Fruit fly (Drosophila melanogaster) whole organism, embryonic: ENCODE data around the gene Or7a.

Experiments
- ATbp ChIP-seq: fragments of 200-800 bp; sonication (Bioruptor generic); optimal IDR thresholded peaks from 2 replicates; lab custom pipeline; 2017; ENCODE audit warnings: missing biosample characterization, mild to moderate bottlenecking, missing genetic modification characterization, missing genetic modification reagents
- Asciz ChIP-seq: fragments of 200-800 bp; sonication (Bioruptor generic); optimal IDR thresholded peaks from 2 replicates; lab custom pipeline; 2017; ENCODE audit warnings: missing biosample characterization, mild to moderate bottlenecking, missing genetic modification characterization, missing genetic modification reagents
- Awh ChIP-seq: fragments of 200-800 bp; sonication (Bioruptor generic); IDR thresholded peaks from 2 replicates; pipeline ENCODE4, ENCODE4 v1.3.6; 2022; ENCODE audit warnings: missing biosample characterization, missing genetic modification characterization
- CG1024 ChIP-seq: fragments of 200-800 bp; sonication (Bioruptor generic); IDR thresholded peaks from 2 replicates; pipeline ENCODE4 v1.3.6; 2022; ENCODE audit warnings: missing biosample characterization, missing genetic modification characterization
- CG12071 ChIP-seq: fragments of 200-800 bp; sonication (Bioruptor generic); optimal IDR thresholded peaks from 3 replicates; lab custom pipeline; 2018; ENCODE audit warnings: missing biosample characterization, mild to moderate bottlenecking, missing genetic modification characterization
- CG12236 ChIP-seq: fragments of 200-800 bp; sonication (Bioruptor generic); optimal IDR thresholded peaks from 2 replicates; lab custom pipeline; 2016; ENCODE audit warnings: missing biosample characterization, missing genetic modification characterization
- CG12659 ChIP-seq: fragments of 200-800 bp; sonication (Bioruptor generic); optimal IDR thresholded peaks from 3 replicates; lab custom pipeline; 2017; ENCODE audit warnings: mild to moderate bottlenecking, missing biosample characterization, missing genetic modification reagents, missing genetic modification characterization
- CG14710 ChIP-seq: fragments of 200-800 bp; sonication (Bioruptor generic); optimal IDR thresholded peaks from 3 replicates; lab custom pipeline; 2019; ENCODE audit warnings: missing biosample characterization, mild to moderate bottlenecking, missing genetic modification characterization, moderate library complexity
- CG16813 ChIP-seq: fragments of 200-800 bp; sonication (Bioruptor generic); IDR thresholded peaks from 3 replicates; pipeline ENCODE4 v1.3.6; 2022; ENCODE audit warnings: missing biosample characterization, missing genetic modification characterization; ENCODE audit not compliant: partially characterized antibody
- CG17328 ChIP-seq: fragments of 200-800 bp; sonication (Bioruptor generic); IDR thresholded peaks from 2 replicates; pipeline ENCODE4 v1.3.6; 2022; ENCODE audit warnings: missing biosample characterization, missing genetic modification characterization
- CG17359 ChIP-seq: fragments of 200-800 bp; sonication (Bioruptor generic); optimal IDR thresholded peaks from 3 replicates; lab custom pipeline; 2018; ENCODE audit warnings: missing biosample characterization, mild to moderate bottlenecking, missing genetic modification characterization, moderate library complexity
- CG2202 ChIP-seq: fragments of 200-800 bp; sonication (Bioruptor generic); optimal IDR thresholded peaks from 2 replicates; lab custom pipeline; 2018; ENCODE audit warnings: missing biosample characterization, mild to moderate bottlenecking, missing genetic modification characterization
- CG2678 ChIP-seq: fragments of 200-800 bp; sonication (Bioruptor generic); optimal IDR thresholded peaks from 3 replicates; lab custom pipeline; 2019; ENCODE audit warnings: missing biosample characterization, mild to moderate bottlenecking, missing genetic modification characterization, moderate library complexity
- CG30020 ChIP-seq: fragments of 200-800 bp; optimal IDR thresholded peaks from 2 replicates; lab custom pipeline; 2019; ENCODE audit warnings: missing biosample characterization, mild to moderate bottlenecking, missing genetic modification characterization, moderate library complexity
- CG3995 ChIP-seq: fragments of 200-800 bp; sonication (Bioruptor generic); optimal IDR thresholded peaks from 3 replicates; lab custom pipeline; 2016; ENCODE audit warnings: missing biosample characterization, missing genetic modification characterization
- CG5180 ChIP-seq: fragments of 200-800 bp; sonication (Bioruptor generic); optimal IDR thresholded peaks from 3 replicates; lab custom pipeline; 2017; ENCODE audit warnings: missing biosample characterization, missing genetic modification characterization, mild to moderate bottlenecking, moderate library complexity, missing genetic modification reagents
- CG6813 ChIP-seq: fragments of 200-800 bp; sonication (Bioruptor generic); optimal IDR thresholded peaks from 2 replicates; lab custom pipeline; 2017; ENCODE audit warnings: missing biosample characterization, missing genetic modification characterization, mild to moderate bottlenecking, moderate library complexity, missing genetic modification reagents
- D19B ChIP-seq: fragments of 200-800 bp; sonication (Bioruptor generic); optimal IDR thresholded peaks from 2 replicates; lab custom pipeline; 2017; ENCODE audit warnings: missing biosample characterization, mild to moderate bottlenecking, missing genetic modification characterization
- Doc3 ChIP-seq: fragments of 200-800 bp; sonication (Bioruptor generic); IDR thresholded peaks from 3 replicates; pipeline ENCODE4 v1.3.6; 2022; ENCODE audit warnings: missing biosample characterization, missing genetic modification characterization; ENCODE audit not compliant: partially characterized antibody
- E2f1 ChIP-seq: fragments of 200-800 bp; sonication (Bioruptor generic); IDR thresholded peaks from 2 replicates; pipeline ENCODE4 v1.3.6; 2022; ENCODE audit warnings: missing biosample characterization, missing genetic modification characterization
- Gug ChIP-seq: fragments of 200-800 bp; sonication (Bioruptor generic); IDR thresholded peaks from 4 replicates; pipeline ENCODE4 v1.3.6; 2022; ENCODE audit warnings: missing biosample characterization, missing genetic modification characterization
- Hand ChIP-seq: fragments of 200-800 bp; sonication (Bioruptor generic); optimal IDR thresholded peaks from 2 replicates; lab custom pipeline; 2017; ENCODE audit warnings: mild to moderate bottlenecking, missing biosample characterization, missing genetic modification reagents, missing genetic modification characterization
- Med ChIP-seq: fragments of 200-800 bp; sonication (Bioruptor generic); peaks from one replicate; lab custom pipeline; 2016; ENCODE audit warnings: missing biosample characterization, missing genetic modification characterization, mild to moderate bottlenecking, inconsistent platforms, moderate library complexity
- NFAT ChIP-seq: fragments of 200-800 bp; sonication (Bioruptor generic); IDR thresholded peaks from 2 replicates; pipeline ENCODE4 v1.3.6; 2022; ENCODE audit warnings: missing biosample characterization, missing genetic modification characterization
- Nf-YB ChIP-seq: fragments of 200-800 bp; sonication (Bioruptor generic); optimal IDR thresholded peaks from 3 replicates; lab custom pipeline; 2019; ENCODE audit warnings: missing biosample characterization, mild to moderate bottlenecking, missing genetic modification characterization, moderate library complexity
- Pdp1 ChIP-seq, 2 experiments: fragments of 200-800 bp; sonication (Bioruptor generic); optimal IDR thresholded peaks; 3 replicates each; lab custom pipeline; 2016; ENCODE audit warnings: missing biosample characterization in 2 of 2, missing genetic modification characterization in 2 of 2, mild to moderate bottlenecking in 1 of 2, moderate library complexity in 1 of 2
- Six4 ChIP-seq: fragments of 200-800 bp; sonication (Bioruptor generic); optimal IDR thresholded peaks from 2 replicates; lab custom pipeline; 2016; ENCODE audit warnings: missing biosample characterization, missing genetic modification characterization
- Sox100B ChIP-seq: fragments of 200-800 bp; sonication (Bioruptor generic); optimal IDR thresholded peaks from 3 replicates; lab custom pipeline; 2018; ENCODE audit warnings: missing biosample characterization, mild to moderate bottlenecking, missing genetic modification characterization
- Sox102F ChIP-seq: fragments of 200-800 bp; sonication (Bioruptor generic); optimal IDR thresholded peaks from 2 replicates; lab custom pipeline; 2018; ENCODE audit warnings: missing biosample characterization, mild to moderate bottlenecking, missing genetic modification characterization, moderate library complexity
- TFAM ChIP-seq: fragments of 200-800 bp; sonication (Bioruptor generic); optimal IDR thresholded peaks from 2 replicates; lab custom pipeline; 2017; ENCODE audit warnings: missing biosample characterization, missing genetic modification characterization, inconsistent platforms
- ab ChIP-seq: fragments of 200-800 bp; sonication (Bioruptor generic); optimal IDR thresholded peaks from 2 replicates; lab custom pipeline; 2016; ENCODE audit warnings: missing biosample characterization, missing genetic modification characterization
- ara ChIP-seq: fragments of 200-800 bp; sonication (Bioruptor generic); IDR thresholded peaks from 2 replicates; pipeline ENCODE4 v1.3.6; 2022; ENCODE audit warnings: missing biosample characterization, missing genetic modification characterization
- ash1 ChIP-seq: fragments of 200-800 bp; sonication (Bioruptor generic); optimal IDR thresholded peaks from 2 replicates; lab custom pipeline; 2018; ENCODE audit warnings: missing biosample characterization, mild to moderate bottlenecking, missing genetic modification characterization
- bab2 ChIP-seq: fragments of 200-800 bp; sonication (Bioruptor generic); optimal IDR thresholded peaks from 2 replicates; lab custom pipeline; 2016; ENCODE audit warnings: missing biosample characterization, missing genetic modification characterization
- btn ChIP-seq: fragments of 200-800 bp; sonication (Bioruptor generic); optimal IDR thresholded peaks from 2 replicates; lab custom pipeline; 2016; ENCODE audit warnings: missing biosample characterization, missing genetic modification characterization
- chn ChIP-seq: fragments of 200-800 bp; sonication (Bioruptor generic); optimal IDR thresholded peaks from 2 replicates; lab custom pipeline; 2016; ENCODE audit warnings: missing biosample characterization, missing genetic modification characterization
- ci ChIP-seq: fragments of 200-800 bp; sonication (Bioruptor generic); IDR thresholded peaks from 3 replicates; pipeline ENCODE4 v1.3.6; 2022; ENCODE audit warnings: missing biosample characterization, missing genetic modification characterization
- dmrt99B ChIP-seq: fragments of 200-800 bp; sonication (Bioruptor generic); optimal IDR thresholded peaks from 2 replicates; lab custom pipeline; 2018; ENCODE audit warnings: missing biosample characterization, mild to moderate bottlenecking, missing genetic modification characterization, moderate library complexity
- ems ChIP-seq: fragments of 200-800 bp; sonication (Bioruptor generic); optimal IDR thresholded peaks from 3 replicates; lab custom pipeline; 2016; ENCODE audit warnings: missing biosample characterization, missing genetic modification characterization
- gcm ChIP-seq: fragments of 200-800 bp; sonication (Bioruptor generic); optimal IDR thresholded peaks from 2 replicates; lab custom pipeline; 2019; ENCODE audit warnings: missing biosample characterization, mild to moderate bottlenecking, missing genetic modification characterization, moderate library complexity
- ken ChIP-seq: fragments of 200-800 bp; sonication (Bioruptor generic); IDR thresholded peaks from 3 replicates; pipeline ENCODE4 v1.3.6; 2022; ENCODE audit warnings: missing biosample characterization, missing genetic modification characterization
- nerfin-1 ChIP-seq: fragments of 200-800 bp; sonication (Bioruptor generic); optimal IDR thresholded peaks from 3 replicates; lab custom pipeline; 2019; ENCODE audit warnings: missing biosample characterization, mild to moderate bottlenecking, missing genetic modification characterization, moderate library complexity
- nmo ChIP-seq: fragments of 200-800 bp; sonication (Bioruptor generic); optimal IDR thresholded peaks from 2 replicates; lab custom pipeline; 2018; ENCODE audit warnings: missing biosample characterization, mild to moderate bottlenecking, missing genetic modification characterization, moderate library complexity
- prd ChIP-seq, 3 experiments: fragments of >200 bp in 2 of 3; fragments of 200-800 bp in 1 of 3; sonication (Bioruptor generic) in 1 of 3; optimal IDR thresholded peaks in 2 of 3; IDR thresholded peaks in 1 of 3; 2 replicates in 2 of 3; 3 replicates in 1 of 3; pipeline versions ENCODE4 v1.3.6 to Lab custom; 2017 to 2022; ENCODE audit warnings: missing biosample characterization in 1 of 3, missing genetic modification characterization in 1 of 3
- vvl ChIP-seq: fragments of 200-800 bp; sonication (Bioruptor generic); IDR thresholded peaks from 2 replicates; pipeline ENCODE4 v1.3.6; 2022; ENCODE audit warnings: missing biosample characterization, missing genetic modification characterization
- wek ChIP-seq: fragments of 200-800 bp; sonication (Bioruptor generic); optimal IDR thresholded peaks from 3 replicates; lab custom pipeline; 2018; ENCODE audit warnings: missing biosample characterization, mild to moderate bottlenecking, missing genetic modification characterization, moderate library complexity

Gene Or7a

DNA sequence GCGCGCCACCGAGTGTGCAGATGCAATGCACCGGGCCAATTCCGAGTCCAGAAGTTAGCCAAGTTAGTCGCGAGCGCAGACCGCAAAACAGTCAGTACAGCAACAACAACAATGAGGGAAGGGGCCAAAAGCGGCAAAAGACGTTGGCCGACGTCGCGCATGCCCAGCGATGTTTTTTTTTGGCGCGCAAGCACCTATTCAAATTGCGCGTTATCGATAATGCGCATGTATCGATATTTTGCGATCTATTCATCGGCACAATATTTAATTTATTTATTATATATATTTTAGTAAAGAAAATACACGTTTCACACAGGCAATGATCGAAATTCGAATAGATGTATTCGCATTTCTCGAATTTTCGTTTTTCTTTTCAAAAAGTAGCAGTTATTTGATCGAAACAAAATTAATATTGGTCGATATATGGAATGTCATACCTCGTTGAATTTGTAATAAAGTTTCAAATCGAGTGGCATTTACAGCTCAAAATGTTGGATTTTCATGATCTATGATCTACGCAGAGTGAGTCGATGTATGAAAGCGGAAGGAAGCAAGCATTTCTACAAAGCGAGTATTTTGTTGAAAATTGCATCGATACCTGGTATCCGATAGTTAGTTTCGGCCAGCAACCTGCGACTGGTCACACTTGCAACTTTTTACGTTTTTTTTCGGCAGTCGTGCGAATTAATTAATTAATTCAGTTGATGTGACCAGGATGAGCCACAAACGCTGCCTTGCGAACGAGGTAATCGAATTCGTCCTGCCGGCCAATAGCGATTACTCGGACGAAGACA is 36.1 kb downstream of the Or7a start, which contains the start of gene CG2116 (continued):
- peak; percentile 72 for TF ChIP-seq vvl (GFP tag; lab: Robert Waterston, UW)
- no peak for TF ChIP-seq CG12071
- TF ChIP-seq CG1024 (GFP tag; lab: Robert Waterston, UW), result no peak
- TF ChIP-seq Doc3 (GFP tag; lab: Robert Waterston, UW), result peak; percentile 64
- no peak for TF ChIP-seq TFAM (GFP tag; lab: Kevin White, UChicago)
- TF ChIP-seq NFAT, result no peak
- no peak for TF ChIP-seq Nf-YB (GFP tag; lab: Kevin White, UChicago)

DNA sequence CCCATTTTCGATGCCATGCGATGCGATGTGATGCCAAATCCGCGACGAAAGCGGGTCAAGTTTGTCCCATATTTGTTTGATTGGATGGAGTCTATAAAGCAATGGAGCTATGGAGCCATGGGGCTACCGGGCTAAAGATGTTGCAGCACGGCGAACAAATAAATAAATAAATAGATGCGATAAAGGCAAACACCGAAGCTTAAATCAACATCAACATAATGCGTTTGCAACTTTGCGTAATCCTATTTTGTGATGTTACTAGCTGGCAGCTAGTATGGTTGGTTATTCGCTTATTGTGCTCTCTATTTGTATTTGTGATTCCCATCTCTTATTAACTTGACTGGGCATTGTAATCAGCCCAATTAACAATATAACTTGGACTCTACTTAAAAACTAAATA is 37.4 kb downstream of the Or7a start:
- TF ChIP-seq D19B (no peak), ci (GFP tag; lab: Robert Waterston, UW) (peak; percentile 42; the same call in 1 of the 3 replicates), Sox100B (GFP tag; lab: Kevin White, UChicago) (peak; percentile 25), wek (GFP tag; lab: Kevin White, UChicago) (peak; percentile 38), Med (peak; percentile 15), Awh (GFP tag; lab: Robert Waterston, UW) (peak; percentile 62; the same call in 1 of the 2 replicates), ems (GFP tag; lab: Kevin White, UChicago) (no peak), ATbp (GFP tag; lab: Kevin White, UChicago) (peak; percentile 39), CG17359 (peak; percentile 5), ash1 (GFP tag; lab: Kevin White, UChicago) (no peak), CG2678 (tag; lab: Kevin White, UChicago) (peak; percentile 16), dmrt99B (peak; percentile 42), Sox102F (GFP tag; lab: Kevin White, UChicago) (peak; percentile 20), ara (no peak), CG5180 (peak; percentile 52), Asciz (GFP tag; lab: Kevin White, UChicago) (peak; percentile 59)

dm6 chrX:8126149-8126548 is 39.4 kb downstream of the Or7a start:
- no peak for TF ChIP-seq ab (GFP tag; lab: Kevin White, UChicago)
- TF ChIP-seq btn (GFP tag; lab: Kevin White, UChicago), result peak; percentile 27
- peak; percentile 40 for TF ChIP-seq gcm (GFP tag; lab: Kevin White, UChicago)
- TF ChIP-seq Pdp1 (GFP tag; optimal IDR thresholded peaks at IDR 0.05; lab: Kevin White, UChicago), result peak; percentile 31 to 43
- peak; percentile 43 for TF ChIP-seq CG6813
- TF ChIP-seq CG30020 (tag; lab: Kevin White, UChicago), result no peak
- no peak for TF ChIP-seq CG16813
- peak; percentile 22 for TF ChIP-seq bab2 (GFP tag; lab: Kevin White, UChicago)
- peak; percentile 46 for TF ChIP-seq nerfin-1
- TF ChIP-seq ken (GFP tag; lab: Robert Waterston, UW), result peak; percentile 75
- peak; percentile 65 for TF ChIP-seq CG14710 (tag; lab: Kevin White, UChicago)
- peak; percentile 64 for TF ChIP-seq chn (GFP tag; lab: Kevin White, UChicago)
- TF ChIP-seq E2f1 (GFP tag; lab: Robert Waterston, UW), result peak; percentile 43
- TF ChIP-seq Nf-YB (GFP tag; lab: Kevin White, UChicago), result no peak
- TF ChIP-seq Gug (GFP tag; lab: Robert Waterston, UW), result peak; percentile 26; the same call in 1 of the 4 replicates
- peak; percentile 11 for TF ChIP-seq CG12659
- peak; percentile 81 for TF ChIP-seq CG17328
- peak; percentile 58 for TF ChIP-seq CG2202 (tag; lab: Kevin White, UChicago)
- TF ChIP-seq Awh (GFP tag; lab: Robert Waterston, UW), result peak; percentile 76
- peak; percentile 73 for TF ChIP-seq nmo (GFP tag; lab: Kevin White, UChicago)
- no peak for TF ChIP-seq CG3995
- TF ChIP-seq CG12236, result peak; percentile 25
- no peak for TF ChIP-seq prd (optimal IDR thresholded peaks at IDR 0.05; lab: Kevin White, UChicago)
- peak; percentile 85 for TF ChIP-seq prd (GFP tag; IDR thresholded peaks at IDR 0.05; lab: Robert Waterston, UW)
- no peak for TF ChIP-seq Hand (GFP tag; lab: Kevin White, UChicago)
- TF ChIP-seq Six4, result peak; percentile 15
